Worm (Caenorhabditis elegans): ENCODE results near the gene F41E6.5.

The F41E6.5 gene

DNA sequence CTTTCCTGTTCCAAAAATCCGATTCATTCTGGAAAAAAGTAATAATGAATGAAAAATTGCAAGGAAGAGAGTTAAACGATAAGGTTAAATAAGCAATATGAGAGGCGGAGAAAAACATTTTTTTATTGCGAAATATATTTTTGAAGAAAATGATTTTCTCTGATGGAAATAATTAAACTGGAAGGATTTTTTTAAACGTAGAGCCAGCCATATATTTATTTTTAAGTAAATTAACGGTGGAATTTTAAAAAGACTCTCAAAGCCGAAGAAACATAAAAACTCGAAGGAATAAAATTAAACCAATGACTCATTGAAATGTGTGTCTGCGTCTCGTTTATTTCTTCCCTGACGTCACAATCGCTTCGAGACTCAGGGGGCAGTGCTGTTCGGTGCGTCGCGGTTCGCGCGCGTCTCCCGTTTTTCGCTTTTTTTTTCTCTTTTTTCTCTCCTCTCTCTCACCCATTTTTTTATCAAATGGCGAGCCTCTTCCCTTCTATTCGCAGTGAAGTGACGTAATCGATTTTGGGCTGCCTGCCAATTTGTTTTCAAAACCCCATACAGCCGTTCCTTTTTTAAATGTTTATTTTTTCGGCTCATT, 2.9 kb downstream of the F41E6.5 start, which contains the start of gene vps-60 (continued):
- TF ChIP-seq ceh-19 (GFP tag; optimal IDR thresholded peaks at IDR 0.05): no peak
- no peak for TF ChIP-seq lin-11 (tag; optimal IDR thresholded peaks at IDR 0.05)
- peak; percentile 72 for TF ChIP-seq ref-2 (tag; optimal IDR thresholded peaks at IDR 0.05)
- TF ChIP-seq K02D7.2 (tag; optimal IDR thresholded peaks at IDR 0.05): no peak
- peak; percentile 9 for TF ChIP-seq unc-86 (tag; optimal IDR thresholded peaks at IDR 0.05)
- peak; percentile 58 for TF ChIP-seq rnt-1 (tag; optimal IDR thresholded peaks at IDR 0.05)
- no peak for TF ChIP-seq sox-2 (GFP tag; IDR thresholded peaks at IDR 0.05)
- no peak for TF ChIP-seq ceh-48 (tag; optimal IDR thresholded peaks at IDR 0.05)
- TF ChIP-seq hlh-6 (tag; optimal IDR thresholded peaks at IDR 0.05): no peak
- no peak for TF ChIP-seq syd-9 (tag; optimal IDR thresholded peaks at IDR 0.05)
- no peak for TF ChIP-seq gmeb-2 (tag; optimal IDR thresholded peaks at IDR 0.05)
- TF ChIP-seq pha-4 (tag; optimal IDR thresholded peaks at IDR 0.05): no peak
- no peak for TF ChIP-seq T23F11.4 (GFP tag; optimal IDR thresholded peaks at IDR 0.05)
- peak; percentile 89 for TF ChIP-seq ceh-18 (tag; optimal IDR thresholded peaks at IDR 0.05)
- TF ChIP-seq hlh-8 (tag; optimal IDR thresholded peaks at IDR 0.05): no peak
- peak; percentile 34 for TF ChIP-seq ets-4 (tag; optimal IDR thresholded peaks at IDR 0.05)
- TF ChIP-seq madf-2 (tag; optimal IDR thresholded peaks at IDR 0.05): no peak
- peak; percentile 9 for TF ChIP-seq pax-1 (tag; optimal IDR thresholded peaks at IDR 0.05)
- TF ChIP-seq ceh-22 (tag; optimal IDR thresholded peaks at IDR 0.05): no peak
- TF ChIP-seq nhr-232 (tag; optimal IDR thresholded peaks at IDR 0.05): no peak
- no peak for TF ChIP-seq fax-1 (tag; optimal IDR thresholded peaks at IDR 0.05)
- no peak for TF ChIP-seq pha-2 (tag; optimal IDR thresholded peaks at IDR 0.05)
- TF ChIP-seq sdc-2 (tag; optimal IDR thresholded peaks at IDR 0.05): peak; percentile 32
- TF ChIP-seq odd-2 (tag; optimal IDR thresholded peaks at IDR 0.05): no peak
- no peak for TF ChIP-seq ceh-45 (GFP tag; IDR thresholded peaks at IDR 0.05)
- no peak for TF ChIP-seq pat-9 (tag; optimal IDR thresholded peaks at IDR 0.05)
- peak; percentile 48 for TF ChIP-seq dve-1 (tag; optimal IDR thresholded peaks at IDR 0.05)
- no peak for TF ChIP-seq ceh-31 (tag; optimal IDR thresholded peaks at IDR 0.05)
- peak; percentile 76 for TF ChIP-seq tbx-2 (tag; optimal IDR thresholded peaks at IDR 0.05)
- TF ChIP-seq lim-6 (tag; optimal IDR thresholded peaks at IDR 0.05): no peak
- TF ChIP-seq unc-3 (GFP tag; conservative IDR thresholded peaks at IDR 0.05): no peak
- peak; percentile 4 for TF ChIP-seq unc-3 (tag; optimal IDR thresholded peaks at IDR 0.05)
- peak; percentile 13 for TF ChIP-seq ceh-2 (tag; optimal IDR thresholded peaks at IDR 0.05)
- TF ChIP-seq ceh-6 (GFP tag; optimal IDR thresholded peaks at IDR 0.05): no peak
- TF ChIP-seq unc-55 (GFP tag; optimal IDR thresholded peaks at IDR 0.05): peak; percentile 61
- TF ChIP-seq ceh-14 (tag; optimal IDR thresholded peaks at IDR 0.05): peak; percentile 82
- TF ChIP-seq npax-4 (tag; optimal IDR thresholded peaks at IDR 0.05): no peak
- no peak for TF ChIP-seq zip-5 (tag; optimal IDR thresholded peaks at IDR 0.05)
- no peak for TF ChIP-seq Y22D7AL.16 (tag; optimal IDR thresholded peaks at IDR 0.05)
- peak; percentile 51 for TF ChIP-seq pqm-1 (tag; optimal IDR thresholded peaks at IDR 0.05)
- TF ChIP-seq nhr-11 (tag; optimal IDR thresholded peaks at IDR 0.05): no peak
- TF ChIP-seq K09A11.1 (tag; optimal IDR thresholded peaks at IDR 0.05; ENCODE audit: insufficient read depth): no peak
- TF ChIP-seq ceh-30 (tag; optimal IDR thresholded peaks at IDR 0.05): no peak
- TF ChIP-seq hlh-30 (tag; optimal IDR thresholded peaks at IDR 0.05; ENCODE audit: insufficient read depth): peak; percentile 59
- no peak for TF ChIP-seq ahr-1 (tag; optimal IDR thresholded peaks at IDR 0.05)
- no peak for TF ChIP-seq ama-1 (optimal IDR thresholded peaks at IDR 0.05)
- peak; percentile 90 for TF ChIP-seq nfya-1 (tag; optimal IDR thresholded peaks at IDR 0.05)
- TF ChIP-seq che-1 (tag; optimal IDR thresholded peaks at IDR 0.05): peak; percentile 3
- no peak for TF ChIP-seq C08G9.2 (tag; optimal IDR thresholded peaks at IDR 0.05)
- no peak for TF ChIP-seq elt-4 (tag; optimal IDR thresholded peaks at IDR 0.05)
- TF ChIP-seq pros-1 (tag; optimal IDR thresholded peaks at IDR 0.05): no peak
- TF ChIP-seq dmd-4 (tag; optimal IDR thresholded peaks at IDR 0.05; ENCODE audit: borderline replicate concordance): no peak
- TF ChIP-seq ztf-16 (tag; optimal IDR thresholded peaks at IDR 0.05): peak; percentile 7
- TF ChIP-seq ceh-24 (tag; optimal IDR thresholded peaks at IDR 0.05): no peak

Measured in whole organism, late embryonic.